Worm (Caenorhabditis elegans): ENCODE results near the gene T13F3.8.

- TF ChIP-seq unc-62 (GFP tag; optimal IDR thresholded peaks at IDR 0.05 in 1 of 2) (no peak), unc-62 (tag; optimal IDR thresholded peaks at IDR 0.05) (no peak), jun-1 (tag; optimal IDR thresholded peaks at IDR 0.05) (no peak), nhr-25 (tag; optimal IDR thresholded peaks at IDR 0.05; ENCODE audit: borderline replicate concordance, insufficient read depth) (no peak), daf-19 (GFP tag; conservative IDR thresholded peaks at IDR 0.05) (no peak), ama-1 (optimal IDR thresholded peaks at IDR 0.05) (no peak), nhr-237 (tag; optimal IDR thresholded peaks at IDR 0.05) (no peak), pqm-1 (tag; optimal IDR thresholded peaks at IDR 0.05) (no peak), rbr-2 (tag; optimal IDR thresholded peaks at IDR 0.05) (no peak), nhr-10 (tag; optimal IDR thresholded peaks at IDR 0.05) (no peak), ZK546.5 (tag; optimal IDR thresholded peaks at IDR 0.05) (no peak), pha-4 (GFP tag; IDR thresholded peaks at IDR 0.05) (no peak), pha-4 (tag; optimal IDR thresholded peaks at IDR 0.05) (no peak), lin-38 (GFP tag; IDR thresholded peaks at IDR 0.05) (no peak), lsy-2 (tag; optimal IDR thresholded peaks at IDR 0.05) (no peak), mdt-29 (GFP tag; IDR thresholded peaks at IDR 0.05) (no peak)
Measured at ce11 chrV:16244078-16244477, 25.5 kb upstream of the T13F3.8 start, which contains the start of gene srh-104.

Data from whole organism, L4 larva.